ENCODE assay signal across 4 fruit fly cellular contexts in genomic region chr3R:16541932-16542331, dm6.
TF ChIP-seq lines count a peak whose summit lies in the region.

No protein-coding gene starts in this region.

- TF ChIP-seq CTCF in whole organism, embryonic (GFP tag; optimal IDR thresholded peaks at IDR 0.05; lab: Kevin White, UChicago): no peak

TF ChIP-seq in whole organism, embryonic, 481 proteins besides CTCF, POLR2A, EP300 and RAD21:
- TF ChIP-seq pros (GFP tag; optimal IDR thresholded peaks at IDR 0.05; lab: Kevin White, UChicago): no peak
- no peak for TF ChIP-seq gfzf (GFP tag; optimal IDR thresholded peaks at IDR 0.05; lab: Kevin White, UChicago)
- no peak for TF ChIP-seq Deaf1 (tag; optimal IDR thresholded peaks at IDR 0.05; lab: Kevin White, UChicago)
- TF ChIP-seq twi (tag; optimal IDR thresholded peaks at IDR 0.05; lab: Kevin White, UChicago): no peak
- TF ChIP-seq prd (optimal IDR thresholded peaks at IDR 0.05; lab: Kevin White, UChicago): no peak
- TF ChIP-seq prd (GFP tag; IDR thresholded peaks at IDR 0.05; lab: Robert Waterston, UW): no peak
- TF ChIP-seq CG2129 (GFP tag; IDR thresholded peaks at IDR 0.05; lab: Robert Waterston, UW; ENCODE audit: partially characterized antibody): no peak
- no peak for TF ChIP-seq Dp (GFP tag; optimal IDR thresholded peaks at IDR 0.05; lab: Kevin White, UChicago)
- peak; percentile 76 for TF ChIP-seq D19A (tag; optimal IDR thresholded peaks at IDR 0.05; lab: Kevin White, UChicago)
- no peak for TF ChIP-seq CG6813 (GFP tag; optimal IDR thresholded peaks at IDR 0.05; lab: Kevin White, UChicago)
- TF ChIP-seq inv (GFP tag; IDR thresholded peaks at IDR 0.05; lab: Robert Waterston, UW; ENCODE audit: partially characterized antibody): no peak
- TF ChIP-seq Med (GFP tag; lab: Kevin White, UChicago): peak; percentile 14
- no peak for TF ChIP-seq Ets97D (GFP tag; optimal IDR thresholded peaks at IDR 0.05; lab: Kevin White, UChicago)
- TF ChIP-seq CG13424 (tag; optimal IDR thresholded peaks at IDR 0.05; lab: Kevin White, UChicago): no peak
- TF ChIP-seq CG31365 (tag; optimal IDR thresholded peaks at IDR 0.05; lab: Kevin White, UChicago): no peak

TF ChIP-seq in whole organism, prepupa, 60 proteins besides CTCF, POLR2A, EP300 and RAD21 (continues in another document):
- TF ChIP-seq CG3032 (tag; optimal IDR thresholded peaks at IDR 0.05; lab: Kevin White, UChicago): peak; percentile 19
- TF ChIP-seq CG6854 (GFP tag; optimal IDR thresholded peaks at IDR 0.05; lab: Kevin White, UChicago): no peak
- peak; percentile 43 for TF ChIP-seq topi (GFP tag; optimal IDR thresholded peaks at IDR 0.05; lab: Kevin White, UChicago)
- no peak for TF ChIP-seq Sox14 (GFP tag; optimal IDR thresholded peaks at IDR 0.05; lab: Kevin White, UChicago)
- peak; percentile 82 for TF ChIP-seq Eip78C (GFP tag; lab: Kevin White, UChicago)
- TF ChIP-seq cyc (GFP tag; optimal IDR thresholded peaks at IDR 0.05; lab: Kevin White, UChicago): peak; percentile 22
- no peak for TF ChIP-seq CG9139 (GFP tag; optimal IDR thresholded peaks at IDR 0.05; lab: Kevin White, UChicago)
- peak; percentile 9 for TF ChIP-seq Hr4 (GFP tag; optimal IDR thresholded peaks at IDR 0.05; lab: Kevin White, UChicago)
- no peak for TF ChIP-seq CG34406 (GFP tag; optimal IDR thresholded peaks at IDR 0.05; lab: Kevin White, UChicago)
- TF ChIP-seq OdsH (GFP tag; optimal IDR thresholded peaks at IDR 0.05; lab: Kevin White, UChicago): peak; percentile 44
- TF ChIP-seq acj6 (GFP tag; optimal IDR thresholded peaks at IDR 0.05; lab: Kevin White, UChicago): no peak
- TF ChIP-seq esn (GFP tag; optimal IDR thresholded peaks at IDR 0.05; lab: Kevin White, UChicago): peak; percentile 27
- no peak for TF ChIP-seq CG6276 (GFP tag; optimal IDR thresholded peaks at IDR 0.05; lab: Kevin White, UChicago)
- peak; percentile 34 for TF ChIP-seq Met (GFP tag; optimal IDR thresholded peaks at IDR 0.05; lab: Kevin White, UChicago)
- TF ChIP-seq Eip75B (GFP tag; optimal IDR thresholded peaks at IDR 0.05; lab: Kevin White, UChicago): peak; percentile 41
- peak; percentile 7 for TF ChIP-seq achi (GFP tag; optimal IDR thresholded peaks at IDR 0.05; lab: Kevin White, UChicago)
- TF ChIP-seq CG7368 (GFP tag; optimal IDR thresholded peaks at IDR 0.05; lab: Kevin White, UChicago): no peak
- TF ChIP-seq Blimp-1 (GFP tag; optimal IDR thresholded peaks at IDR 0.05; lab: Kevin White, UChicago): no peak
- no peak for TF ChIP-seq fd85E (GFP tag; optimal IDR thresholded peaks at IDR 0.05; lab: Kevin White, UChicago)
- no peak for TF ChIP-seq CG8319 (GFP tag; optimal IDR thresholded peaks at IDR 0.05; lab: Kevin White, UChicago)
- peak; percentile 12 for TF ChIP-seq CG11762 (GFP tag; optimal IDR thresholded peaks at IDR 0.05; lab: Kevin White, UChicago; ENCODE audit: insufficient read depth)
- TF ChIP-seq CG31627 (GFP tag; optimal IDR thresholded peaks at IDR 0.05; lab: Kevin White, UChicago): no peak
- TF ChIP-seq CG1621 (tag; optimal IDR thresholded peaks at IDR 0.05; lab: Kevin White, UChicago): no peak
- no peak for TF ChIP-seq Sox102F (GFP tag; optimal IDR thresholded peaks at IDR 0.05; lab: Kevin White, UChicago)
- TF ChIP-seq dac (GFP tag; optimal IDR thresholded peaks at IDR 0.05; lab: Kevin White, UChicago): no peak
- peak; percentile 65 for TF ChIP-seq Ets96B (tag; optimal IDR thresholded peaks at IDR 0.05; lab: Kevin White, UChicago)
- TF ChIP-seq CG3919 (GFP tag; optimal IDR thresholded peaks at IDR 0.05; lab: Kevin White, UChicago): peak; percentile 20

TF ChIP-seq in whole organism, pupa, 21 proteins besides CTCF, POLR2A, EP300 and RAD21:
- TF ChIP-seq CG17806 (tag; optimal IDR thresholded peaks at IDR 0.05; lab: Kevin White, UChicago) (peak; percentile 63), CG32121 (GFP tag; IDR thresholded peaks at IDR 0.05; lab: Robert Waterston, UW) (no peak), fd96Ca (GFP tag; IDR thresholded peaks at IDR 0.05; lab: Robert Waterston, UW) (no peak), CG9948 (tag; optimal IDR thresholded peaks at IDR 0.05; lab: Kevin White, UChicago) (peak; percentile 40), CG8301 (tag; optimal IDR thresholded peaks at IDR 0.05; lab: Kevin White, UChicago) (peak; percentile 37), CG34367 (tag; optimal IDR thresholded peaks at IDR 0.05; lab: Kevin White, UChicago) (peak; percentile 20), CG8159 (tag; optimal IDR thresholded peaks at IDR 0.05; lab: Kevin White, UChicago) (peak; percentile 64), EcR (GFP tag; optimal IDR thresholded peaks at IDR 0.05; lab: Kevin White, UChicago) (no peak), CG12605 (GFP tag; IDR thresholded peaks at IDR 0.05; lab: Robert Waterston, UW) (no peak), CG13204 (GFP tag; optimal IDR thresholded peaks at IDR 0.05; lab: Kevin White, UChicago) (no peak), Pif1B (GFP tag; optimal IDR thresholded peaks at IDR 0.05; lab: Kevin White, UChicago) (no peak), Ets98B (GFP tag; IDR thresholded peaks at IDR 0.05; lab: Robert Waterston, UW) (no peak), D1 (tag; optimal IDR thresholded peaks at IDR 0.05; lab: Kevin White, UChicago) (no peak), gl (tag; optimal IDR thresholded peaks at IDR 0.05; lab: Kevin White, UChicago) (no peak), Snoo (tag; optimal IDR thresholded peaks at IDR 0.05; lab: Kevin White, UChicago) (no peak), CG10348 (GFP tag; IDR thresholded peaks at IDR 0.05; lab: Robert Waterston, UW) (no peak), CG15710 (tag; optimal IDR thresholded peaks at IDR 0.05; lab: Kevin White, UChicago) (peak; percentile 44), rn (GFP tag; IDR thresholded peaks at IDR 0.05; lab: Robert Waterston, UW) (no peak), CG14655 (GFP tag; optimal IDR thresholded peaks at IDR 0.05; lab: Kevin White, UChicago) (peak; percentile 44), Pif1A (GFP tag; optimal IDR thresholded peaks at IDR 0.05; lab: Kevin White, UChicago) (peak; percentile 23), CG4496 (GFP tag; IDR thresholded peaks at IDR 0.05; lab: Robert Waterston, UW) (no peak)

TF ChIP-seq in whole organism, wandering third instar larva, 38 proteins besides CTCF, POLR2A, EP300 and RAD21:
- TF ChIP-seq psq (GFP tag; optimal IDR thresholded peaks at IDR 0.05; lab: Kevin White, UChicago): peak; percentile 2
- TF ChIP-seq Sp1 (GFP tag; optimal IDR thresholded peaks at IDR 0.05; lab: Kevin White, UChicago): no peak
- TF ChIP-seq GATAd (GFP tag; optimal IDR thresholded peaks at IDR 0.05; lab: Kevin White, UChicago): no peak
- no peak for TF ChIP-seq Vsx2 (GFP tag; optimal IDR thresholded peaks at IDR 0.05; lab: Kevin White, UChicago; ENCODE audit: partially characterized antibody)
- no peak for TF ChIP-seq lola (GFP tag; optimal IDR thresholded peaks at IDR 0.05; lab: Kevin White, UChicago)
- TF ChIP-seq HLH106 (tag; optimal IDR thresholded peaks at IDR 0.05; lab: Kevin White, UChicago): no peak
- TF ChIP-seq Rel (GFP tag; optimal IDR thresholded peaks at IDR 0.05; lab: Kevin White, UChicago): no peak
- no peak for TF ChIP-seq Rel (tag; optimal IDR thresholded peaks at IDR 0.05; lab: Kevin White, UChicago)
- TF ChIP-seq foxo (GFP tag; optimal IDR thresholded peaks at IDR 0.05; lab: Kevin White, UChicago): no peak
- no peak for TF ChIP-seq CrebA (GFP tag; optimal IDR thresholded peaks at IDR 0.05; lab: Kevin White, UChicago; ENCODE audit: borderline replicate concordance)
- no peak for TF ChIP-seq sv (GFP tag; optimal IDR thresholded peaks at IDR 0.05; lab: Kevin White, UChicago)
- no peak for TF ChIP-seq dmrt93B (GFP tag; optimal IDR thresholded peaks at IDR 0.05; lab: Kevin White, UChicago)
- TF ChIP-seq fru (GFP tag; optimal IDR thresholded peaks at IDR 0.05; lab: Kevin White, UChicago): no peak
- TF ChIP-seq Hr83 (GFP tag; optimal IDR thresholded peaks at IDR 0.05; lab: Kevin White, UChicago; ENCODE audit: poor library complexity, severe bottlenecking): no peak
- no peak for TF ChIP-seq jim (GFP tag; optimal IDR thresholded peaks at IDR 0.05; lab: Kevin White, UChicago)
- TF ChIP-seq rgr (GFP tag; optimal IDR thresholded peaks at IDR 0.05; lab: Kevin White, UChicago): no peak
- peak; percentile 7 for TF ChIP-seq woc (GFP tag; optimal IDR thresholded peaks at IDR 0.05; lab: Kevin White, UChicago)
- no peak for TF ChIP-seq usp (GFP tag; optimal IDR thresholded peaks at IDR 0.05; lab: Kevin White, UChicago)

Comparison
In these comparisons a context has a peak if more than half of its experiments do, and no peak if none do; other contexts are left out.
1. Of the 7 proteins assayed by ChIP-seq in both whole organism, embryonic and whole organism, prepupa: peak only in whole organism, embryonic: none; only in whole organism, prepupa: Hr39; in both: none; in neither: 6.